Worm (Caenorhabditis elegans) whole organism, L4/young adult: ENCODE data around the gene pqn-36.

Experiments used
- dao-5 ChIP-seq: sonication (generic microtip); optimal IDR thresholded peaks from 2 replicates; lab custom pipeline; 2016; ENCODE audit warnings: missing genotype, missing genetic modification characterization, moderate library complexity, missing compliant biosample characterization
- him-1 ChIP-seq: sonication (generic microtip); optimal IDR thresholded peaks from 2 replicates; lab custom pipeline; 2016; ENCODE audit warnings: missing genotype, missing genetic modification reagents, missing genetic modification characterization, missing compliant biosample characterization

DNA sequence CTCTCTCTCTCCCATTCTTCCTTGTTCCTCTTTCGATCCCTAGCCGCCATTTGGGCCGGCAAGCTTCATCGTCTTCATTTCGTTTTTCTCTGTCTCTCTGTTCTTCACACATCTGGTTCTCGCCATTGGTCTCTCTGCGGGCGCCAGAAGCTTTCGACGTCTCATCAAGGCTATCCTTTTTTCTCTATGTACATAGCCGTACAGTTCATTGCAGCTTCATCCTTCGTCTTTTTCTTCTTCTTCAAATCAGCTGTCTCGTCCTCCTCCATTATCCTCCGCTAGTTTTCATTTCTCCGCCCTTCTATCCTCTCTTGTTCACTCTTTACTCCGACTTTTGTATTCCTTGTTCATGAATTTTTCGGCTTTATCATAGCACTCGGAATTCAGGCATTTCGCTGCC, 5.4 kb upstream of the pqn-36 start, which contains the start of gene F39D8.3:
- TF ChIP-seq him-1 (tag; lab: Kevin White, UChicago) (no peak), dao-5 (tag; lab: Kevin White, UChicago) (no peak)
